Worm (Caenorhabditis elegans) whole organism, L4 larva: ENCODE results near the gene T15B7.8.
A peak's percentile ranks its signal among the peaks of the same experiment; 100 is the strongest.

Source experiments
- fkh-10 ChIP-seq: fragments of 150-350 bp; optimal IDR thresholded peaks from 2 replicates; lab custom pipeline; 2014; ENCODE audit warnings: missing biosample characterization, missing genetic modification reagents, missing genetic modification characterization
- nhr-10 ChIP-seq: fragments of 150-350 bp; optimal IDR thresholded peaks from 2 replicates; lab custom pipeline; 2014; ENCODE audit warnings: missing biosample characterization, missing genetic modification characterization
- nhr-28 ChIP-seq: fragments of 150-350 bp; optimal IDR thresholded peaks from 2 replicates; lab custom pipeline; 2014; ENCODE audit warnings: missing biosample characterization, missing genetic modification characterization
- nhr-6 ChIP-seq: fragments of 150-350 bp; optimal IDR thresholded peaks from 2 replicates; lab custom pipeline; 2014; ENCODE audit warnings: missing biosample characterization, missing genetic modification characterization
- php-3 ChIP-seq: fragments of 200-800 bp; sonication (Bioruptor generic); IDR thresholded peaks from 2 replicates; pipeline ENCODE4 v1.3.6; 2022; ENCODE audit warnings: missing genetic modification reagents, missing genetic modification characterization, missing compliant biosample characterization
- set-16 ChIP-seq: fragments of 200-800 bp; sonication (Bioruptor generic); IDR thresholded peaks from 2 replicates; pipeline ENCODE4 v1.3.6; 2022; ENCODE audit warnings: missing genetic modification reagents, missing genetic modification characterization, missing compliant biosample characterization
- unc-39 ChIP-seq: sonication (generic microtip); optimal IDR thresholded peaks from 2 replicates; lab custom pipeline; 2017; ENCODE audit warnings: missing biosample characterization, missing genetic modification characterization
- unc-62 ChIP-seq, 3 experiments: fragments of 150-350 bp in 1 of 3; sonication (generic microtip); optimal IDR thresholded peaks in 2 of 3; peaks in 1 of 3; 1 replicate in 1 of 3; 2 replicates in 2 of 3; lab custom pipeline; 2014 to 2017; ENCODE audit warnings: missing biosample characterization in 3 of 3, missing genetic modification characterization in 3 of 3, missing genetic modification reagents in 3 of 3, missing genotype in 1 of 3
- zfp-3 ChIP-seq: fragments of 200-800 bp; sonication (Bioruptor generic); conservative IDR thresholded peaks from 2 replicates; pipeline ENCODE4 v1.3.6; 2022; ENCODE audit warnings: missing genetic modification reagents, missing genetic modification characterization, missing compliant biosample characterization
- ztf-11 ChIP-seq: fragments of 150-350 bp; optimal IDR thresholded peaks from 2 replicates; lab custom pipeline; 2014; ENCODE audit warnings: missing biosample characterization, missing genetic modification characterization

ce11 chrV:6831539-6831938, 9.9 kb downstream of the T15B7.8 start:
- no peak for TF ChIP-seq zfp-3 (GFP tag; lab: Robert Waterston, UW)
- TF ChIP-seq set-16 (GFP tag; lab: Robert Waterston, UW): peak; percentile 97
- no peak for TF ChIP-seq unc-39 (tag; lab: Kevin White, UChicago)
- no peak for TF ChIP-seq ztf-11 (tag; lab: Kevin White, UChicago)
- no peak for TF ChIP-seq nhr-28
- no peak for TF ChIP-seq nhr-10
- TF ChIP-seq unc-62 (GFP tag; optimal IDR thresholded peaks at IDR 0.05 in 1 of 2; lab: Kevin White, UChicago): no peak
- no peak for TF ChIP-seq unc-62 (tag; optimal IDR thresholded peaks at IDR 0.05; lab: Kevin White, UChicago)
- no peak for TF ChIP-seq php-3 (GFP tag; lab: Robert Waterston, UW)
- no peak for TF ChIP-seq nhr-6 (tag; lab: Kevin White, UChicago)
- TF ChIP-seq fkh-10 (GFP tag; lab: Kevin White, UChicago): no peak
